Worm (Caenorhabditis elegans) whole organism, L3 larva: ENCODE measurements around the gene C49C8.5.

Experiments
- ama-1 ChIP-seq: fragments of 150-350 bp; optimal IDR thresholded peaks from 2 replicates; lab custom pipeline; 2018
- ceh-16 ChIP-seq: sonication (generic microtip); optimal IDR thresholded peaks from 2 replicates; lab custom pipeline; 2017; ENCODE audit warnings: missing biosample characterization, missing genetic modification characterization
- ceh-28 ChIP-seq: fragments of 150-350 bp; optimal IDR thresholded peaks from 2 replicates; lab custom pipeline; 2014; ENCODE audit warnings: missing biosample characterization, missing genetic modification reagents, missing genetic modification characterization
- ceh-82 ChIP-seq: fragments of 150-350 bp; optimal IDR thresholded peaks from 2 replicates; lab custom pipeline; 2014; ENCODE audit warnings: missing biosample characterization, missing genetic modification characterization
- ceh-9 ChIP-seq: sonication (generic microtip); optimal IDR thresholded peaks from 2 replicates; lab custom pipeline; 2018; ENCODE audit warnings: missing biosample characterization, missing genetic modification characterization
- daf-12 ChIP-seq: fragments of 150-350 bp; optimal IDR thresholded peaks from 2 replicates; lab custom pipeline; 2014; ENCODE audit warnings: missing biosample characterization, missing genetic modification reagents, missing genetic modification characterization
- egl-27 ChIP-seq: sonication (generic microtip); optimal IDR thresholded peaks from 4 replicates; lab custom pipeline; 2017; ENCODE audit warnings: missing biosample characterization, missing genetic modification reagents, missing genetic modification characterization
- egl-5 ChIP-seq: fragments of 150-350 bp; optimal IDR thresholded peaks from 2 replicates; lab custom pipeline; 2017; ENCODE audit warnings: missing biosample characterization, missing genetic modification reagents, missing genetic modification characterization, inconsistent platforms
- elt-1 ChIP-seq: fragments of 150-350 bp; optimal IDR thresholded peaks from 2 replicates; lab custom pipeline; 2014; ENCODE audit warnings: missing biosample characterization, missing genetic modification characterization
- elt-2 ChIP-seq: sonication (generic microtip); optimal IDR thresholded peaks from 2 replicates; lab custom pipeline; 2016; ENCODE audit warnings: missing genetic modification reagents, mild to moderate bottlenecking, missing genetic modification characterization, missing compliant biosample characterization
- elt-3 ChIP-seq, 3 experiments: fragments of 150-350 bp in 1 of 3; sonication (generic microtip) in 2 of 3; optimal IDR thresholded peaks; 2 replicates in 2 of 3; 4 replicates in 1 of 3; lab custom pipeline; 2014 to 2017; ENCODE audit warnings: missing biosample characterization in 3 of 3, missing genetic modification characterization in 3 of 3
- fkh-10 ChIP-seq: sonication (generic microtip); optimal IDR thresholded peaks from 2 replicates; lab custom pipeline; 2017; ENCODE audit warnings: missing biosample characterization, missing genetic modification reagents, missing genetic modification characterization
- fkh-2 ChIP-seq: fragments of 150-350 bp; optimal IDR thresholded peaks from 2 replicates; lab custom pipeline; 2014; ENCODE audit warnings: missing biosample characterization, missing genetic modification reagents, missing genetic modification characterization
- fos-1 ChIP-seq: fragments of 150-350 bp; optimal IDR thresholded peaks from 2 replicates; lab custom pipeline; 2014; ENCODE audit warnings: missing biosample characterization, missing genetic modification characterization
- hmg-11 ChIP-seq: sonication (generic microtip); optimal IDR thresholded peaks from 2 replicates; lab custom pipeline; 2016; ENCODE audit warnings: missing genetic modification characterization, missing compliant biosample characterization
- jun-1 ChIP-seq: fragments of 150-350 bp; optimal IDR thresholded peaks from 2 replicates; lab custom pipeline; 2014; ENCODE audit warnings: missing biosample characterization, missing genetic modification reagents, missing genetic modification characterization
- lin-15B ChIP-seq: fragments of 150-350 bp; optimal IDR thresholded peaks from 2 replicates; lab custom pipeline; 2014; ENCODE audit warnings: missing biosample characterization, missing genetic modification characterization
- lin-39 ChIP-seq: fragments of 150-350 bp; optimal IDR thresholded peaks from 2 replicates; lab custom pipeline; 2018; ENCODE audit warnings: missing biosample characterization, missing genetic modification reagents, missing genetic modification characterization
- mdl-1 ChIP-seq: fragments of 150-350 bp; optimal IDR thresholded peaks from 2 replicates; lab custom pipeline; 2014; ENCODE audit warnings: missing biosample characterization, missing genetic modification characterization
- mml-1 ChIP-seq: fragments of 150-350 bp; sonication (generic microtip); optimal IDR thresholded peaks from 3 replicates; lab custom pipeline; 2014; ENCODE audit warnings: missing biosample characterization, missing genetic modification characterization
- nfya-1 ChIP-seq: sonication (generic microtip); optimal IDR thresholded peaks from 2 replicates; lab custom pipeline; 2017; ENCODE audit warnings: missing genetic modification characterization, mild to moderate bottlenecking, missing compliant biosample characterization, antibody characterized with exemption, moderate library complexity; ENCODE audit not compliant: insufficient read depth
- nhr-11 ChIP-seq: fragments of 150-350 bp; optimal IDR thresholded peaks from 2 replicates; lab custom pipeline; 2014; ENCODE audit warnings: missing biosample characterization, missing genetic modification characterization
- nhr-23 ChIP-seq: fragments of 150-350 bp; optimal IDR thresholded peaks from 2 replicates; lab custom pipeline; 2014; ENCODE audit warnings: missing biosample characterization, missing genetic modification reagents, missing genetic modification characterization
- nhr-237 ChIP-seq: fragments of 150-350 bp; optimal IDR thresholded peaks from 2 replicates; lab custom pipeline; 2014; ENCODE audit warnings: missing biosample characterization, missing genetic modification characterization
- nhr-25 ChIP-seq: sonication (generic microtip); optimal IDR thresholded peaks from 2 replicates; lab custom pipeline; 2017; ENCODE audit warnings: missing biosample characterization, missing genetic modification characterization
- nhr-43 ChIP-seq: sonication (generic microtip); optimal IDR thresholded peaks from 2 replicates; lab custom pipeline; 2016; ENCODE audit warnings: mild to moderate bottlenecking, missing genetic modification characterization, missing compliant biosample characterization; ENCODE audit not compliant: poor library complexity, severe bottlenecking
- nhr-77 ChIP-seq: fragments of 150-350 bp; optimal IDR thresholded peaks from 2 replicates; lab custom pipeline; 2014; ENCODE audit warnings: missing biosample characterization, missing genetic modification characterization
- pha-4 ChIP-seq: fragments of 150-350 bp; optimal IDR thresholded peaks from 2 replicates; lab custom pipeline; 2014; ENCODE audit warnings: missing biosample characterization, missing genetic modification reagents, missing genetic modification characterization
- pqm-1 ChIP-seq: fragments of 150-350 bp; optimal IDR thresholded peaks from 2 replicates; lab custom pipeline; 2017; ENCODE audit warnings: missing biosample characterization, missing genetic modification characterization, inconsistent platforms
- sea-2 ChIP-seq: fragments of 150-350 bp; sonication (generic microtip); optimal IDR thresholded peaks from 4 replicates; lab custom pipeline; 2014; ENCODE audit warnings: missing biosample characterization, missing genetic modification reagents, missing genetic modification characterization
- skn-1 ChIP-seq: fragments of 150-350 bp; optimal IDR thresholded peaks from 2 replicates; lab custom pipeline; 2014; ENCODE audit warnings: missing biosample characterization, missing genetic modification characterization
- snpc-4 ChIP-seq: fragments of 150-350 bp; optimal IDR thresholded peaks from 2 replicates; lab custom pipeline; 2014; ENCODE audit warnings: missing biosample characterization, missing genetic modification characterization
- ztf-11 ChIP-seq: fragments of 150-350 bp; optimal IDR thresholded peaks from 2 replicates; lab custom pipeline; 2014; ENCODE audit warnings: missing biosample characterization, missing genetic modification characterization
- ztf-4 ChIP-seq: fragments of 150-350 bp; optimal IDR thresholded peaks from 2 replicates; lab custom pipeline; 2014; ENCODE audit warnings: missing biosample characterization, missing genetic modification characterization

C49C8.5 gene

ce11 chrIV:8626294-8626693 is 27.2 kb downstream of the C49C8.5 start:
- TF ChIP-seq nfya-1 (peak; percentile 9), jun-1 (tag; lab: Kevin White, UChicago) (no peak), ceh-16 (no peak), elt-1 (no peak), fkh-10 (GFP tag; lab: Kevin White, UChicago) (no peak)

DNA sequence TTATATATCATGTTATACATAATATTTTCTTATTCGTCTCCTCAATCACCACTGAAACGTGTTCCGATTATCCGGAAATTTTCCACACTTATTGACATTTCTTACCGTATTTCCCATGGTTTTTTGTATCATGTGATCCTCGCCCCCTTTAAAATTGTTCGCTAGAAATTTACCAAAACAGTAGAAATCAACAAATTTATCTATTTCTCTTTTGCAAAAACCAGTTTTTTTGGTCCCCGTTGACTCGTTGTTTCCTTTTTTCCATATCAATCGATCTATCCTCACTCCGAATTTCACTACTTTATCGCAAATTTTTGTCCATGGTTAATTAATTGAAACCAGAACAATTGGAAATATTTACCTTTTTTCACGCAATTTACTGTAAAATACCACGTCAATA is 27.7 kb downstream of the C49C8.5 start:
- no peak for TF ChIP-seq egl-5 (tag; lab: Kevin White, UChicago)
- TF ChIP-seq nhr-77, result no peak
- no peak for TF ChIP-seq daf-12 (tag; lab: Kevin White, UChicago)
- no peak for TF ChIP-seq nhr-237 (tag; lab: Kevin White, UChicago)
- TF ChIP-seq fkh-2 (tag; lab: Kevin White, UChicago), result no peak
- TF ChIP-seq lin-39 (tag; lab: Kevin White, UChicago), result no peak
- TF ChIP-seq nhr-25, result no peak
- TF ChIP-seq snpc-4 (tag; lab: Kevin White, UChicago), result no peak
- TF ChIP-seq mdl-1 (tag; lab: Kevin White, UChicago), result no peak
- no peak for TF ChIP-seq egl-27
- no peak for TF ChIP-seq skn-1 (tag; lab: Kevin White, UChicago)
- no peak for TF ChIP-seq ceh-82
- TF ChIP-seq ztf-11 (tag; lab: Kevin White, UChicago), result no peak

- peak; percentile 65 for TF ChIP-seq ceh-28 (tag; lab: Kevin White, UChicago)
- peak; percentile 30 for TF ChIP-seq jun-1 (tag; lab: Kevin White, UChicago)
- peak; percentile 58 for TF ChIP-seq elt-1
- TF ChIP-seq nhr-11, result peak; percentile 16
- no peak for TF ChIP-seq fkh-10 (GFP tag; lab: Kevin White, UChicago)
- TF ChIP-seq ceh-9, result no peak
- peak; percentile 42 for TF ChIP-seq nhr-43 (tag; lab: Kevin White, UChicago)
- peak; percentile 88 for TF ChIP-seq hmg-11 (tag; lab: Kevin White, UChicago)
- peak; percentile 56 for TF ChIP-seq snpc-4 (tag; lab: Kevin White, UChicago)
- peak; percentile 27 for TF ChIP-seq lin-39 (tag; lab: Kevin White, UChicago)
- TF ChIP-seq elt-3 (tag; optimal IDR thresholded peaks at IDR 0.05; lab: Kevin White, UChicago), result no peak
- peak; percentile 79 for TF ChIP-seq nhr-23 (tag; lab: Kevin White, UChicago)
- no peak for TF ChIP-seq sea-2
- peak; percentile 35 for TF ChIP-seq pqm-1 (tag; lab: Kevin White, UChicago)
- peak; percentile 41 for TF ChIP-seq skn-1 (tag; lab: Kevin White, UChicago)
- TF ChIP-seq lin-15B, result peak; percentile 61
- peak; percentile 75 for TF ChIP-seq nhr-25
- TF ChIP-seq ztf-4 (tag; lab: Kevin White, UChicago), result peak; percentile 1
- peak; percentile 93 for TF ChIP-seq pha-4 (tag; lab: Kevin White, UChicago)
- TF ChIP-seq elt-2 (tag; lab: Kevin White, UChicago), result peak; percentile 54
- TF ChIP-seq nfya-1, result peak; percentile 80
Observed at ce11 chrIV:8620102-8620733, 33.2 kb downstream of the C49C8.5 start, which contains the start of gene lin-49. Gene lin-49 (plus strand): TSS chrIV:8620683.

- no peak for TF ChIP-seq fkh-10 (GFP tag; lab: Kevin White, UChicago)
- TF ChIP-seq hmg-11 (tag; lab: Kevin White, UChicago), result no peak
- no peak for TF ChIP-seq ztf-11 (tag; lab: Kevin White, UChicago)
- no peak for TF ChIP-seq jun-1 (tag; lab: Kevin White, UChicago)
- no peak for TF ChIP-seq ama-1 (lab: Kevin White, UChicago)
- TF ChIP-seq daf-12 (tag; lab: Kevin White, UChicago), result no peak
- no peak for TF ChIP-seq fos-1 (tag; lab: Kevin White, UChicago)
- no peak for TF ChIP-seq mml-1 (tag; lab: Kevin White, UChicago)
- peak; percentile 31 for TF ChIP-seq nfya-1
- peak; percentile 13 for TF ChIP-seq lin-15B
- TF ChIP-seq pha-4 (tag; lab: Kevin White, UChicago), result peak; percentile 40
Observed at ce11 chrIV:8618698-8619097, 34.8 kb downstream of the C49C8.5 start, which contains the start of gene F42A9.8. Gene F42A9.8 (minus strand): TSS chrIV:8618785.
